Fruit fly (Drosophila melanogaster): ENCODE results near the gene CG14397.
A peak's percentile ranks its signal among the peaks of the same experiment; 100 is the strongest.

CG14397 gene

DNA sequence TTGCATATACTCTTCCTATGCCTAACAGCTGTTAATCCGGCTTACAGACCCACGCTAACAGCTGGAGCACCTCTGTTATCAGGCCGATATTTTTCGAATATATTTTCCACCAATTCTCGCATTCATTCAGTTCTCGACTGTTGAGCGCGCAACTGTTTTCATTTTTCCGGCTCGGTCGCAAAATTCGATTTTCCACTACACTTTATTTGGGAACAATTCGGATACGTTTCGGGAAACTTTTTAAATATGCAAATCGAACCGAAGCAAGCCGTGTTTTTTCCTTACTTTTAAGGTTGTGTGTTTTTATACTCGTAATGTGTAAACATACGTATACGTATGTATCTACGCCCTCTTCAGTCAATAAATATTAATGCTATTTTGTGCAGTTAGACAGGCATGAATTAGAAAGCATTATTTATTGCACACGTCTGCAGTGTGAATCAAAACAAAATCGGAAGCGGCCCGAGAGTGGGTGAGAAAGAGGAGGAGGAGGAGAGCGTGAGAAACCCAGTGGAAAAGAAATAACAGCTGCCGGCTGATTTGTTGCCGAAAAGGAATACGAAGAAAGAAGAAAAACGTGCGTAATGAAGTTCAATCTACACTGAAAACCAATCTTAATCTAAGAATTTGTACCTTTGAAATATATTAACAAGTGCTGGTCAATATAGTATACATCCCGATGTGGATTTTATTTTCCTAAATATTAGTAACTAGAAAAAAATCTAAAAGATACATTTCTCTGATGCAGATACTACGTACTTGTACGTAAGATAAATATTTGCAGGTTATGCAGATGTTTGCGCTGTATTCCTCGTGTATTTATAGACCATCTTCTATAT, 16.8 kb downstream of the CG14397 start (continued):
- TF ChIP-seq CG6689 (GFP tag; IDR thresholded peaks at IDR 0.05) (no peak), dimm (GFP tag; IDR thresholded peaks at IDR 0.05) (no peak), CG2889 (GFP tag; IDR thresholded peaks at IDR 0.05) (no peak), CG3726 (GFP tag; IDR thresholded peaks at IDR 0.05) (no peak), h (optimal IDR thresholded peaks at IDR 0.05) (no peak), CoRest (tag; optimal IDR thresholded peaks at IDR 0.05) (no peak), CG11723 (GFP tag; optimal IDR thresholded peaks at IDR 0.05) (no peak), Kr (GFP tag; optimal IDR thresholded peaks at IDR 0.05) (no peak), CG17385 (GFP tag; optimal IDR thresholded peaks at IDR 0.05) (peak; percentile 17), ssp (GFP tag; IDR thresholded peaks at IDR 0.05) (no peak), CG13424 (tag; optimal IDR thresholded peaks at IDR 0.05) (no peak), sna (GFP tag; IDR thresholded peaks at IDR 0.05; ENCODE audit: partially characterized antibody) (no peak), CG10543 (GFP tag; optimal IDR thresholded peaks at IDR 0.05) (no peak), CG17328 (GFP tag; IDR thresholded peaks at IDR 0.05) (no peak), CG30431 (GFP tag; optimal IDR thresholded peaks at IDR 0.05) (no peak), HLH3B (GFP tag; IDR thresholded peaks at IDR 0.05) (no peak), Tbp (GFP tag; optimal IDR thresholded peaks at IDR 0.05) (no peak), pan (optimal IDR thresholded peaks at IDR 0.05) (no peak), pan (GFP tag; optimal IDR thresholded peaks at IDR 0.05 in 1 of 2, IDR thresholded peaks at IDR 0.05 in 1 of 2) (no peak), CG13894 (tag; optimal IDR thresholded peaks at IDR 0.05) (no peak), Sry-δ (GFP tag; optimal IDR thresholded peaks at IDR 0.05) (no peak), Mes4 (GFP tag; optimal IDR thresholded peaks at IDR 0.05) (no peak), CG3995 (GFP tag; optimal IDR thresholded peaks at IDR 0.05) (no peak), oc (tag; optimal IDR thresholded peaks at IDR 0.05) (no peak), HmgZ (tag; optimal IDR thresholded peaks at IDR 0.05) (no peak), Doc2 (GFP tag; IDR thresholded peaks at IDR 0.05) (no peak), HLH4C (GFP tag; IDR thresholded peaks at IDR 0.05; ENCODE audit: partially characterized antibody) (no peak), nerfin-1 (tag; optimal IDR thresholded peaks at IDR 0.05) (no peak), B-H2 (GFP tag; optimal IDR thresholded peaks at IDR 0.05) (no peak), CG12219 (GFP tag; optimal IDR thresholded peaks at IDR 0.05) (no peak), CG34422 (GFP tag; IDR thresholded peaks at IDR 0.05) (peak; percentile 28; the same call in 1 of the 3 replicates), Dp (GFP tag; optimal IDR thresholded peaks at IDR 0.05) (peak; percentile 3), GATAe (GFP tag; conservative IDR thresholded peaks at IDR 0.05) (no peak), ase (GFP tag; IDR thresholded peaks at IDR 0.05) (no peak), CG2202 (tag; optimal IDR thresholded peaks at IDR 0.05) (no peak), sd (tag; optimal IDR thresholded peaks at IDR 0.05) (no peak), schlank (tag; optimal IDR thresholded peaks at IDR 0.05) (no peak), trem (tag; optimal IDR thresholded peaks at IDR 0.05) (no peak), aop (GFP tag; IDR thresholded peaks at IDR 0.05) (no peak), Neu2 (GFP tag; optimal IDR thresholded peaks at IDR 0.05; ENCODE audit: borderline replicate concordance) (no peak), slbo (GFP tag; IDR thresholded peaks at IDR 0.05) (no peak), B-H1 (GFP tag; IDR thresholded peaks at IDR 0.05) (no peak), NC2β (GFP tag; optimal IDR thresholded peaks at IDR 0.05) (no peak), crc (GFP tag; optimal IDR thresholded peaks at IDR 0.05) (no peak), dpn (GFP tag; optimal IDR thresholded peaks at IDR 0.05) (no peak), Nf-YC (tag; optimal IDR thresholded peaks at IDR 0.05) (no peak), Gug (GFP tag; IDR thresholded peaks at IDR 0.05) (no peak), Hr78 (GFP tag; optimal IDR thresholded peaks at IDR 0.05) (no peak), rib (GFP tag; IDR thresholded peaks at IDR 0.05) (no peak), sqz (GFP tag; optimal IDR thresholded peaks at IDR 0.05) (no peak), org-1 (GFP tag; optimal IDR thresholded peaks at IDR 0.05) (no peak)

Data from whole organism, embryonic.